Worm (Caenorhabditis elegans) whole organism, L4/young adult: Measurements from ENCODE around the gene fan-1.

ENCODE experiments used
- W03F9.2 ChIP-seq: fragments of 150-350 bp; optimal IDR thresholded peaks from 2 replicates; lab custom pipeline; 2014; ENCODE audit warnings: missing biosample characterization, missing genetic modification characterization
- dao-5 ChIP-seq: sonication (generic microtip); optimal IDR thresholded peaks from 2 replicates; lab custom pipeline; 2016; ENCODE audit warnings: missing genotype, missing genetic modification characterization, moderate library complexity, missing compliant biosample characterization
- him-1 ChIP-seq: sonication (generic microtip); optimal IDR thresholded peaks from 2 replicates; lab custom pipeline; 2016; ENCODE audit warnings: missing genotype, missing genetic modification reagents, missing genetic modification characterization, missing compliant biosample characterization

Gene fan-1

DNA sequence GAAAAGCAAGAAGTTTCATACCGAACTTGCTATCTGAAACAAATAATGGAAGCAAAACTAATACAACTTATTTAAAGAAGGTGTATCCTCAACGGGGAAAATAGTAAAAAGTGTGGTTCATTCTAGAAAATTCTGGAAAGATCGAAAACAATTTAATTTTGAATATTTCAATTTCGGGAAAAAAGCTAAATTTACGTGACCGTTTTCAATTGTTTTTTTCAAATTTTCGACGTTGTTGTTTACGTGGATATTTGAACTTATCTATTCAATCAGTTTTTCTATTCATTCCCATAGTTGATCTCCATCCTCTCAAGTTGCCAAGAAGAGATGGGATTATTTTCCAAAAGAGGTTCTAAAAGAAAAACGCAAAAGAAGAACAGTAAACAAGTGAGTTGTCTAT lies 12.6 kb upstream of the fan-1 start, which contains the start of gene C01G5.3:
C01G5.3 (plus strand) TSS at position 301 of the 400 bp plus-strand sequence.
- TF ChIP-seq dao-5 (tag; lab: Kevin White, UChicago) (no peak), him-1 (tag; lab: Kevin White, UChicago) (no peak), W03F9.2 (tag; lab: Kevin White, UChicago) (no peak)

DNA sequence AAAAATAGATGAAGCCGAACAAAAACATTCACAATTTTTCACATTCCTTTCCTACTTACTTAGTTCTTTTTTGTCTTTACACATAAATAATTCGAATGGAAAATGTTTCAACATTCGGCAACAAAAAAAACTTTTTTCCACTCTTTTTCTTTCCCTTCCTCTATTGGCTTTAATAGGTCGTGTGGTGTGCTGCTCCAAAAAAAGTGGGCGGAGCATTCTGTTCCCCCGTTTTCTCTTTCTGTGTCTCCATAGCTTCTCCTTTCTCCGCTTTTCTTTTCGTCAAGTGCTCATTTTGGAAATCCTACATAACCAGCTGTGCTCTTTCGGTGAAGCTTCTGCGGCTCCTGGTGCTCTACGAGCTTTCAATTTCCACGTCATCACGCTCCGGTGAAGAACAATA lies 7.1 kb upstream of the fan-1 start, which contains the start of gene C01G5.25:
C01G5.25 (plus strand) TSS at position 250 of the 400 bp plus-strand sequence.
- TF ChIP-seq him-1 (tag; lab: Kevin White, UChicago) = no peak
- no peak for TF ChIP-seq dao-5 (tag; lab: Kevin White, UChicago)
- TF ChIP-seq W03F9.2 (tag; lab: Kevin White, UChicago) = no peak

ce11 chrIV:6542962-6543361 lies 5.5 kb upstream of the fan-1 start:
- no peak for TF ChIP-seq W03F9.2 (tag; lab: Kevin White, UChicago)
- TF ChIP-seq dao-5 (tag; lab: Kevin White, UChicago) = no peak
- no peak for TF ChIP-seq him-1 (tag; lab: Kevin White, UChicago)

ce11 chrIV:6547397-6547796 lies 1.1 kb upstream of the fan-1 start:
- TF ChIP-seq him-1 (tag; lab: Kevin White, UChicago) = no peak
- TF ChIP-seq W03F9.2 (tag; lab: Kevin White, UChicago) = no peak
- TF ChIP-seq dao-5 (tag; lab: Kevin White, UChicago) = no peak

DNA sequence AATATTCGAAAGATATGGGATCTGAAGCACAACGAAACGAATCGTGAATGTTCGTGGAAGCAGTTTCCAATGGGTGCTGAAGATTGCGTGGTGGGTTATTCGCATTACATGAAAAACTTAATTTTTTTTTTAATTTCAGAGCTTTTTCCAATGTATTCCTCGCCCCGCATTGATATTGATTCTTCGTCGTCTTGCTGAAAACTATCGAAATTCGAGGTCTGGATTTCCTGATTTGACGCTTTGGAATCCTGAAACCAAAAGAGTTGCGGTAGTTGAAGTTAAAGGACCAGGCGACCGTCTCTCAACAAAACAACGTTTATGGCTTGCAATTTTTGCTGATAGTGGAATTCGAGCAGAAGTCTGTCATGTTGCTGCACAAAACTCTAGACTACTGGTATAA lies 3.5 kb downstream of the fan-1 start:
- TF ChIP-seq him-1 (tag; lab: Kevin White, UChicago) (no peak), dao-5 (tag; lab: Kevin White, UChicago) (no peak), W03F9.2 (tag; lab: Kevin White, UChicago) (no peak)

- no peak for TF ChIP-seq dao-5 (tag; lab: Kevin White, UChicago)
- no peak for TF ChIP-seq W03F9.2 (tag; lab: Kevin White, UChicago)
- TF ChIP-seq him-1 (tag; lab: Kevin White, UChicago) = no peak
Measured at ce11 chrIV:6554865-6555264, 6.4 kb downstream of the fan-1 start.

- TF ChIP-seq dao-5 (tag; lab: Kevin White, UChicago) (no peak), him-1 (tag; lab: Kevin White, UChicago) (no peak), W03F9.2 (tag; lab: Kevin White, UChicago) (no peak)
Measured at ce11 chrIV:6555388-6556330, 7.2 kb downstream of the fan-1 start, which contains the start of gene paqr-1. Gene paqr-1, minus strand, starts transcription at chrIV:6555438.

ce11 chrIV:6556624-6557368 lies 8.3 kb downstream of the fan-1 start, which contains the start of gene try-3:
Gene try-3, plus strand, starts transcription at chrIV:6557155.
- TF ChIP-seq dao-5 (tag; lab: Kevin White, UChicago) = peak; percentile 9
- peak; percentile 45 for TF ChIP-seq him-1 (tag; lab: Kevin White, UChicago)
- TF ChIP-seq W03F9.2 (tag; lab: Kevin White, UChicago) = peak; percentile 19

- TF ChIP-seq dao-5 (tag; lab: Kevin White, UChicago) (no peak), W03F9.2 (tag; lab: Kevin White, UChicago) (no peak), him-1 (tag; lab: Kevin White, UChicago) (no peak)
Measured at ce11 chrIV:6560434-6560833, 11.9 kb downstream of the fan-1 start, which contains the start of gene best-9. Gene best-9, plus strand, starts transcription at chrIV:6560734.

DNA sequence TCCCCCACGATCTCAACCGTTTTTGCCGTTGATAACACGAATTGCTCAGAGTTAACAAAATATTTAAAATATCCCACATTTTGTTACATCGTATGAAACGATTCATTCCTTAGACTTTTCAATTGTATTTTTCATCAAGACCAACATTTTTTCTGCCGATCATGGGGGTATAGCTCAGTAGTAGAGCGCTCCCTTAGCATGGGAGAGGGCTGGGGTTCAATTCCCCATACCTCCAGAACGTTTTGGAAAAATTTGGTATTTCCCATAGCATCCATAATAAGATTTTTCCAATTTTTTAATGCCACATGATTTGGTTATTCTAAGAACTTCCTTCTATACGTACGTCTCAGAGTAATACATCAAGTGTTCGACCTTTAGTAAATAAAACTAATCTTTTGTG lies 13.6 kb downstream of the fan-1 start:
- no peak for TF ChIP-seq W03F9.2 (tag; lab: Kevin White, UChicago)
- TF ChIP-seq dao-5 (tag; lab: Kevin White, UChicago) = no peak
- TF ChIP-seq him-1 (tag; lab: Kevin White, UChicago) = no peak

DNA sequence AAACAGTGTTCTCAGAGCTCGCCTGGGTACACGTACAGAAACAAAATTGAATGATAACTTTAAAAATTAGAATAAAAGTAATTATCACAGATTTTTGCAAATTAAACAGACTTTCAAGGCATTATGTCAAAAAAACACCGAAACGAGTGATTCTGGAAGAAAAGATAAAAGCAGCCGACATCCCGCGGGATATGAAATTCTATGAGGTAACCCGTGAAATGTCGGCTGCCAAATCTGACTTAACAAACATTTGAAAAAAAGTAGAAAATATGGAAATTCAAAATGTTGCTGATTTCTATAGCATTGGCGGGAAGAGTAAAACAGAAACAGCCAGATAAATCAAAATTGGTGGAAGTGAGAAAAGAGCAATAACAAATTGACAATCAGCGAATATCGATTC lies 17.1 kb downstream of the fan-1 start:
- no peak for TF ChIP-seq dao-5 (tag; lab: Kevin White, UChicago)
- TF ChIP-seq him-1 (tag; lab: Kevin White, UChicago) = no peak
- no peak for TF ChIP-seq W03F9.2 (tag; lab: Kevin White, UChicago)

ce11 chrIV:6572238-6572637 lies 23.8 kb downstream of the fan-1 start, which contains the start of gene bicd-1:
Gene bicd-1, minus strand, starts transcription at chrIV:6572338.
- no peak for TF ChIP-seq him-1 (tag; lab: Kevin White, UChicago)
- no peak for TF ChIP-seq W03F9.2 (tag; lab: Kevin White, UChicago)

- TF ChIP-seq dao-5 (tag; lab: Kevin White, UChicago) = no peak
- no peak for TF ChIP-seq W03F9.2 (tag; lab: Kevin White, UChicago)
- no peak for TF ChIP-seq him-1 (tag; lab: Kevin White, UChicago)
Measured at ce11 chrIV:6572655-6573054, 24.2 kb downstream of the fan-1 start.
